Worm (Caenorhabditis elegans) whole organism, late embryonic: ENCODE measurements around the gene nlp-52.

Experiments used
- C38D4.7 ChIP-seq: fragments of 200-800 bp; sonication (Bioruptor generic); optimal IDR thresholded peaks from 2 replicates; lab custom pipeline; 2018; ENCODE audit warnings: mild to moderate bottlenecking, missing genetic modification characterization, moderate library complexity, missing compliant biosample characterization
- F13H6.1 ChIP-seq: sonication (generic microtip); optimal IDR thresholded peaks from 2 replicates; lab custom pipeline; 2016; ENCODE audit warnings: missing genetic modification characterization, missing compliant biosample characterization
- K09A11.1 ChIP-seq: sonication (generic microtip); optimal IDR thresholded peaks from 2 replicates; lab custom pipeline; 2017; ENCODE audit warnings: antibody characterized with exemption, mild to moderate bottlenecking, missing genetic modification characterization, missing compliant biosample characterization; ENCODE audit not compliant: insufficient read depth
- ahr-1 ChIP-seq: sonication (generic microtip); optimal IDR thresholded peaks from 2 replicates; lab custom pipeline; 2016; ENCODE audit warnings: missing genetic modification characterization, missing compliant biosample characterization
- ceh-18 ChIP-seq: sonication (generic microtip); optimal IDR thresholded peaks from 2 replicates; lab custom pipeline; 2016; ENCODE audit warnings: missing genetic modification characterization, missing compliant biosample characterization
- ceh-2 ChIP-seq: sonication (generic microtip); optimal IDR thresholded peaks from 2 replicates; lab custom pipeline; 2016; ENCODE audit warnings: missing genotype, missing genetic modification characterization, missing compliant biosample characterization
- ceh-22 ChIP-seq: sonication (generic microtip); optimal IDR thresholded peaks from 2 replicates; lab custom pipeline; 2017; ENCODE audit warnings: missing biosample characterization, missing genetic modification characterization
- ceh-31 ChIP-seq: sonication (generic microtip); optimal IDR thresholded peaks from 2 replicates; lab custom pipeline; 2016; ENCODE audit warnings: missing genetic modification characterization, missing compliant biosample characterization
- ceh-34 ChIP-seq: sonication (generic microtip); optimal IDR thresholded peaks from 2 replicates; lab custom pipeline; 2016; ENCODE audit warnings: mild to moderate bottlenecking, missing genetic modification characterization, missing compliant biosample characterization
- ceh-45 ChIP-seq: fragments of 200-800 bp; sonication (Bioruptor generic); IDR thresholded peaks from 2 replicates; pipeline ENCODE4 v1.3.6; 2022; ENCODE audit warnings: missing genetic modification reagents, missing genetic modification characterization, missing compliant biosample characterization
- ceh-48 ChIP-seq: sonication (generic microtip); optimal IDR thresholded peaks from 2 replicates; lab custom pipeline; 2016; ENCODE audit warnings: missing genetic modification characterization, inconsistent platforms, missing compliant biosample characterization
- ceh-6 ChIP-seq: fragments of 200-800 bp; sonication (Bioruptor generic); optimal IDR thresholded peaks from 2 replicates; lab custom pipeline; 2018; ENCODE audit warnings: mild to moderate bottlenecking, missing genetic modification characterization, missing compliant biosample characterization
- ceh-9 ChIP-seq: sonication (generic microtip); optimal IDR thresholded peaks from 2 replicates; lab custom pipeline; 2016; ENCODE audit warnings: mild to moderate bottlenecking, missing genetic modification characterization, inconsistent platforms, missing compliant biosample characterization
- che-1 ChIP-seq: sonication (generic microtip); optimal IDR thresholded peaks from 2 replicates; lab custom pipeline; 2016; ENCODE audit warnings: mild to moderate bottlenecking, missing genetic modification characterization, missing compliant biosample characterization
- dve-1 ChIP-seq: sonication (generic microtip); optimal IDR thresholded peaks from 2 replicates; lab custom pipeline; 2017; ENCODE audit warnings: antibody characterized with exemption, mild to moderate bottlenecking, missing genetic modification characterization, missing compliant biosample characterization
- elt-2 ChIP-seq: sonication (generic microtip); optimal IDR thresholded peaks from 2 replicates; lab custom pipeline; 2016; ENCODE audit warnings: missing genetic modification reagents, missing genetic modification characterization, missing compliant biosample characterization
- ets-4 ChIP-seq: sonication (generic microtip); optimal IDR thresholded peaks from 2 replicates; lab custom pipeline; 2016; ENCODE audit warnings: missing genetic modification characterization, missing compliant biosample characterization
- eyg-1 ChIP-seq: sonication (generic microtip); optimal IDR thresholded peaks from 2 replicates; lab custom pipeline; 2016; ENCODE audit warnings: missing genotype, missing genetic modification characterization, missing compliant biosample characterization
- fax-1 ChIP-seq: sonication (generic microtip); optimal IDR thresholded peaks from 2 replicates; lab custom pipeline; 2016; ENCODE audit warnings: missing genotype, missing genetic modification characterization, missing compliant biosample characterization
- hlh-15 ChIP-seq: sonication (generic microtip); optimal IDR thresholded peaks from 2 replicates; lab custom pipeline; 2016; ENCODE audit warnings: missing genetic modification characterization, missing compliant biosample characterization
- lim-6 ChIP-seq: sonication (generic microtip); optimal IDR thresholded peaks from 2 replicates; lab custom pipeline; 2016; ENCODE audit warnings: missing genetic modification characterization, missing compliant biosample characterization
- madf-2 ChIP-seq: sonication (generic microtip); optimal IDR thresholded peaks from 2 replicates; lab custom pipeline; 2017; ENCODE audit warnings: missing genetic modification characterization, missing compliant biosample characterization
- mec-3 ChIP-seq: sonication (generic microtip); optimal IDR thresholded peaks from 2 replicates; lab custom pipeline; 2016; ENCODE audit warnings: borderline replicate concordance, missing genetic modification characterization, missing compliant biosample characterization
- nfya-1 ChIP-seq: sonication (generic microtip); optimal IDR thresholded peaks from 2 replicates; lab custom pipeline; 2017; ENCODE audit warnings: missing genetic modification characterization, mild to moderate bottlenecking, missing compliant biosample characterization, antibody characterized with exemption, moderate library complexity
- nhr-11 ChIP-seq: fragments of 150-350 bp; optimal IDR thresholded peaks from 2 replicates; lab custom pipeline; 2014; ENCODE audit warnings: missing biosample characterization, missing genetic modification characterization
- nhr-232 ChIP-seq: sonication (generic microtip); optimal IDR thresholded peaks from 2 replicates; lab custom pipeline; 2016; ENCODE audit warnings: missing genetic modification characterization, missing compliant biosample characterization
- npax-4 ChIP-seq: sonication (generic microtip); optimal IDR thresholded peaks from 2 replicates; lab custom pipeline; 2016; ENCODE audit warnings: missing genetic modification characterization, missing compliant biosample characterization
- pag-3 ChIP-seq: sonication (generic microtip); optimal IDR thresholded peaks from 2 replicates; lab custom pipeline; 2016; ENCODE audit warnings: missing compliant biosample characterization, missing genetic modification characterization, borderline replicate concordance
- pat-9 ChIP-seq: fragments of 200-800 bp; sonication (Bioruptor generic); optimal IDR thresholded peaks from 2 replicates; lab custom pipeline; 2018; ENCODE audit warnings: mild to moderate bottlenecking, missing genetic modification characterization, moderate library complexity, missing compliant biosample characterization
- pax-1 ChIP-seq: fragments of 150-350 bp; optimal IDR thresholded peaks from 2 replicates; lab custom pipeline; 2014; ENCODE audit warnings: missing biosample characterization, missing genetic modification characterization
- pha-4 ChIP-seq: fragments of 150-350 bp; optimal IDR thresholded peaks from 2 replicates; lab custom pipeline; 2018; ENCODE audit warnings: missing biosample characterization, missing genetic modification reagents, missing genetic modification characterization
- pqm-1 ChIP-seq: sonication (generic microtip); optimal IDR thresholded peaks from 2 replicates; lab custom pipeline; 2016; ENCODE audit warnings: missing genetic modification characterization, missing compliant biosample characterization
- pros-1 ChIP-seq: fragments of 150-350 bp; optimal IDR thresholded peaks from 2 replicates; lab custom pipeline; 2014; ENCODE audit warnings: missing biosample characterization, missing genetic modification reagents, missing genetic modification characterization
- rnt-1 ChIP-seq: sonication (generic microtip); optimal IDR thresholded peaks from 2 replicates; lab custom pipeline; 2016; ENCODE audit warnings: missing genetic modification characterization, missing compliant biosample characterization
- sdc-2 ChIP-seq: sonication (generic microtip); optimal IDR thresholded peaks from 2 replicates; lab custom pipeline; 2016; ENCODE audit warnings: missing genotype, missing genetic modification characterization, missing compliant biosample characterization
- sox-2 ChIP-seq: fragments of 200-800 bp; sonication (Bioruptor generic); IDR thresholded peaks from 2 replicates; pipeline ENCODE4 v1.3.6; 2022; ENCODE audit warnings: missing genetic modification reagents, missing genetic modification characterization, missing compliant biosample characterization
- sox-4 ChIP-seq: sonication (generic microtip); optimal IDR thresholded peaks from 2 replicates; lab custom pipeline; 2017; ENCODE audit warnings: mild to moderate bottlenecking, missing genetic modification characterization, inconsistent platforms, missing compliant biosample characterization
- tbx-2 ChIP-seq: sonication (generic microtip); optimal IDR thresholded peaks from 2 replicates; lab custom pipeline; 2016; ENCODE audit warnings: missing genetic modification characterization, missing compliant biosample characterization
- tbx-7 ChIP-seq: sonication (generic microtip); optimal IDR thresholded peaks from 2 replicates; lab custom pipeline; 2016; ENCODE audit warnings: missing genotype, missing genetic modification characterization, missing compliant biosample characterization
- unc-3 ChIP-seq, 2 experiments: fragments of 200-800 bp in 1 of 2; sonication (Bioruptor generic) in 1 of 2; sonication (generic microtip) in 1 of 2; conservative IDR thresholded peaks in 1 of 2; optimal IDR thresholded peaks in 1 of 2; 2 replicates each; pipeline versions ENCODE4 v1.3.6 to Lab custom; 2016 to 2022; ENCODE audit warnings: missing compliant biosample characterization in 2 of 2, missing genetic modification characterization in 2 of 2, missing genetic modification reagents in 1 of 2
- unc-42 ChIP-seq: sonication (generic microtip); optimal IDR thresholded peaks from 2 replicates; lab custom pipeline; 2016; ENCODE audit warnings: missing genotype, missing genetic modification characterization, missing compliant biosample characterization
- unc-55 ChIP-seq: sonication (generic microtip); optimal IDR thresholded peaks from 2 replicates; lab custom pipeline; 2017; ENCODE audit warnings: missing biosample characterization, missing genetic modification reagents, missing genetic modification characterization
- unc-86 ChIP-seq: sonication (generic microtip); optimal IDR thresholded peaks from 2 replicates; lab custom pipeline; 2016; ENCODE audit warnings: missing genetic modification characterization, missing compliant biosample characterization

nlp-52 gene

ce11 chrIII:775443-775842 is 13.9 kb downstream of the nlp-52 start:
- TF ChIP-seq K09A11.1 (tag; lab: Kevin White, UChicago) (no peak), ceh-18 (tag; lab: Kevin White, UChicago) (no peak), ceh-34 (tag; lab: Kevin White, UChicago) (no peak), tbx-2 (no peak), unc-42 (tag; lab: Kevin White, UChicago) (no peak), ceh-48 (no peak), F13H6.1 (no peak), pat-9 (tag; lab: Kevin White, UChicago) (no peak), nhr-232 (tag; lab: Kevin White, UChicago) (no peak), rnt-1 (tag; lab: Kevin White, UChicago) (no peak), sdc-2 (tag; lab: Kevin White, UChicago) (no peak), mec-3 (tag; lab: Kevin White, UChicago) (no peak), ahr-1 (tag; lab: Kevin White, UChicago) (no peak), unc-55 (no peak), che-1 (tag; lab: Kevin White, UChicago) (no peak), fax-1 (tag; lab: Kevin White, UChicago) (no peak)

ce11 chrIII:778771-779170 is 17.2 kb downstream of the nlp-52 start, which contains the start of gene alh-11:
TSS of gene alh-11 (minus strand) at chrIII:778871.
- TF ChIP-seq ceh-31 (tag; lab: Kevin White, UChicago): no peak
- TF ChIP-seq rnt-1 (tag; lab: Kevin White, UChicago): no peak
- TF ChIP-seq pqm-1 (tag; lab: Kevin White, UChicago): no peak
- no peak for TF ChIP-seq eyg-1
- no peak for TF ChIP-seq unc-42 (tag; lab: Kevin White, UChicago)
- TF ChIP-seq ceh-34 (tag; lab: Kevin White, UChicago): no peak
- no peak for TF ChIP-seq pag-3 (tag; lab: Kevin White, UChicago)
- TF ChIP-seq ceh-18 (tag; lab: Kevin White, UChicago): no peak
- TF ChIP-seq ceh-22 (tag; lab: Kevin White, UChicago): no peak
- TF ChIP-seq ceh-2 (tag; lab: Kevin White, UChicago): no peak
- TF ChIP-seq npax-4 (tag; lab: Kevin White, UChicago): no peak
- no peak for TF ChIP-seq ceh-9 (tag; lab: Kevin White, UChicago)
- no peak for TF ChIP-seq madf-2 (tag; lab: Kevin White, UChicago)
- no peak for TF ChIP-seq ets-4 (tag; lab: Kevin White, UChicago)
- no peak for TF ChIP-seq ceh-6 (GFP tag; lab: Kevin White, UChicago)
- TF ChIP-seq elt-2 (tag; lab: Kevin White, UChicago): no peak

- no peak for TF ChIP-seq ahr-1 (tag; lab: Kevin White, UChicago)
- TF ChIP-seq che-1 (tag; lab: Kevin White, UChicago): no peak
- no peak for TF ChIP-seq nhr-11 (tag; lab: Kevin White, UChicago)
- TF ChIP-seq pax-1 (tag; lab: Kevin White, UChicago): no peak
- TF ChIP-seq ceh-45 (GFP tag; lab: Robert Waterston, UW): no peak
- no peak for TF ChIP-seq lim-6
- TF ChIP-seq, all 69 proteins: peak for 0
Observed at ce11 chrIII:782503-782902, 20.9 kb downstream of the nlp-52 start.

ce11 chrIII:783254-783753 is 21.7 kb downstream of the nlp-52 start, which contains the start of the genes dagl-2 and ppm-1.G:
TSS of gene dagl-2 (minus strand) at chrIII:783305.
TSS of gene ppm-1.G (plus strand) at chrIII:783703.
- TF ChIP-seq pag-3 (tag; lab: Kevin White, UChicago): no peak
- peak; percentile 42 for TF ChIP-seq nfya-1 (tag; lab: Kevin White, UChicago)
- no peak for TF ChIP-seq mec-3 (tag; lab: Kevin White, UChicago)
- no peak for TF ChIP-seq hlh-15 (tag; lab: Kevin White, UChicago)
- no peak for TF ChIP-seq madf-2 (tag; lab: Kevin White, UChicago)
- TF ChIP-seq unc-3 (GFP tag; conservative IDR thresholded peaks at IDR 0.05; lab: Robert Waterston, UW): 0 out of 2 replicates have a peak, but pooled peaks have one; percentile 36
- TF ChIP-seq unc-3 (tag; optimal IDR thresholded peaks at IDR 0.05; lab: Kevin White, UChicago): peak; percentile 23
- TF ChIP-seq F13H6.1: peak; percentile 1
- no peak for TF ChIP-seq pha-4 (tag; lab: Kevin White, UChicago)
- TF ChIP-seq lim-6: peak; percentile 39
- TF ChIP-seq pqm-1 (tag; lab: Kevin White, UChicago): peak; percentile 7
- TF ChIP-seq dve-1 (tag; lab: Kevin White, UChicago): no peak
- no peak for TF ChIP-seq pros-1 (tag; lab: Kevin White, UChicago)
- peak; percentile 53 for TF ChIP-seq tbx-7 (tag; lab: Kevin White, UChicago)
- TF ChIP-seq ceh-6 (GFP tag; lab: Kevin White, UChicago): no peak
- TF ChIP-seq unc-86 (tag; lab: Kevin White, UChicago): peak; percentile 0
- no peak for TF ChIP-seq K09A11.1 (tag; lab: Kevin White, UChicago)
- TF ChIP-seq ceh-18 (tag; lab: Kevin White, UChicago): peak; percentile 11
- TF ChIP-seq sox-2: no peak
- no peak for TF ChIP-seq unc-55
- TF ChIP-seq ets-4 (tag; lab: Kevin White, UChicago): peak; percentile 63
- no peak for TF ChIP-seq sox-4
- no peak for TF ChIP-seq C38D4.7
- TF ChIP-seq che-1 (tag; lab: Kevin White, UChicago): no peak
- peak; percentile 94 for TF ChIP-seq unc-42 (tag; lab: Kevin White, UChicago)
